Worm (Caenorhabditis elegans) whole organism, L4 larva: Measurements from ENCODE around the gene F08G2.5.

ENCODE experiments used
- F10B5.3 ChIP-seq: sonication (generic microtip); optimal IDR thresholded peaks from 2 replicates; lab custom pipeline; 2016; ENCODE audit warnings: mild to moderate bottlenecking, missing genetic modification characterization, missing compliant biosample characterization
- F49E8.2 ChIP-seq: sonication (generic microtip); optimal IDR thresholded peaks from 2 replicates; lab custom pipeline; 2016; ENCODE audit warnings: missing compliant biosample characterization, mild to moderate bottlenecking, missing genetic modification characterization, borderline replicate concordance
- R02D3.7 ChIP-seq: fragments of 150-350 bp; sonication (generic microtip); optimal IDR thresholded peaks from 3 replicates; lab custom pipeline; 2014; ENCODE audit warnings: missing biosample characterization, missing genetic modification characterization
- Y48G9A.11 ChIP-seq: fragments of 200-800 bp; sonication (Bioruptor generic); IDR thresholded peaks from 2 replicates; pipeline ENCODE4 v1.3.6; 2022; ENCODE audit warnings: missing genetic modification reagents, missing genetic modification characterization, missing compliant biosample characterization
- Y5F2A.4 ChIP-seq: fragments of 200-800 bp; sonication (Bioruptor generic); optimal IDR thresholded peaks from 2 replicates; lab custom pipeline; 2018; ENCODE audit warnings: mild to moderate bottlenecking, missing genetic modification characterization, missing compliant biosample characterization
- Y75B8A.6 ChIP-seq: fragments of 200-800 bp; sonication (Bioruptor generic); IDR thresholded peaks from 2 replicates; pipeline ENCODE4 v1.3.6; 2022; ENCODE audit warnings: missing genetic modification reagents, missing genetic modification characterization, missing compliant biosample characterization
- ZK337.2 ChIP-seq: fragments of 200-800 bp; sonication (Bioruptor generic); IDR thresholded peaks from 2 replicates; pipeline ENCODE4 v1.3.6; 2022; ENCODE audit warnings: missing genetic modification reagents, missing genetic modification characterization, missing compliant biosample characterization
- ceh-20 ChIP-seq: fragments of 200-800 bp; sonication (Bioruptor generic); IDR thresholded peaks from 2 replicates; pipeline ENCODE4 v1.3.6; 2022; ENCODE audit warnings: missing genetic modification reagents, missing genetic modification characterization, missing compliant biosample characterization
- ceh-28 ChIP-seq: fragments of 150-350 bp; optimal IDR thresholded peaks from 2 replicates; lab custom pipeline; 2014; ENCODE audit warnings: missing biosample characterization, missing genetic modification reagents, missing genetic modification characterization
- ceh-44 ChIP-seq: fragments of 200-800 bp; sonication (Bioruptor generic); IDR thresholded peaks from 2 replicates; pipeline ENCODE4 v1.3.6; 2022; ENCODE audit warnings: missing genetic modification reagents, missing genetic modification characterization, missing compliant biosample characterization
- ceh-62 ChIP-seq: sonication (generic microtip); optimal IDR thresholded peaks from 2 replicates; lab custom pipeline; 2017; ENCODE audit warnings: missing biosample characterization, missing genetic modification characterization
- ceh-82 ChIP-seq: sonication (generic microtip); optimal IDR thresholded peaks from 2 replicates; lab custom pipeline; 2017; ENCODE audit warnings: missing biosample characterization, missing genetic modification characterization
- ces-1 ChIP-seq: fragments of 150-350 bp; sonication (generic microtip); optimal IDR thresholded peaks from 4 replicates; lab custom pipeline; 2014; ENCODE audit warnings: missing biosample characterization, missing genetic modification reagents, missing genetic modification characterization
- ctbp-1 ChIP-seq: fragments of 200-800 bp; sonication (Bioruptor generic); IDR thresholded peaks from 2 replicates; pipeline ENCODE4 v1.3.6; 2022; ENCODE audit warnings: missing genetic modification reagents, missing genetic modification characterization, missing compliant biosample characterization
- daf-19 ChIP-seq: fragments of 200-800 bp; sonication (Bioruptor generic); conservative IDR thresholded peaks from 2 replicates; pipeline ENCODE4 v1.3.6; 2022; ENCODE audit warnings: missing genetic modification characterization, missing compliant biosample characterization
- dpl-1 ChIP-seq: fragments of 150-350 bp; optimal IDR thresholded peaks from 2 replicates; lab custom pipeline; 2014; ENCODE audit warnings: missing biosample characterization, missing genetic modification reagents, missing genetic modification characterization
- fkh-10 ChIP-seq: fragments of 150-350 bp; optimal IDR thresholded peaks from 2 replicates; lab custom pipeline; 2014; ENCODE audit warnings: missing biosample characterization, missing genetic modification reagents, missing genetic modification characterization
- fos-1 ChIP-seq: fragments of 150-350 bp; optimal IDR thresholded peaks from 2 replicates; lab custom pipeline; 2014; ENCODE audit warnings: missing biosample characterization, missing genetic modification characterization
- gei-8 ChIP-seq: fragments of 200-800 bp; sonication (Bioruptor generic); optimal IDR thresholded peaks from 2 replicates; lab custom pipeline; 2018; ENCODE audit warnings: mild to moderate bottlenecking, missing genetic modification characterization, missing compliant biosample characterization
- hif-1 ChIP-seq, 2 experiments: sonication (generic microtip); optimal IDR thresholded peaks; 2 replicates each; lab custom pipeline; 2016 to 2017; ENCODE audit warnings: missing compliant biosample characterization in 2 of 2, missing genetic modification characterization in 2 of 2, missing genetic modification reagents in 2 of 2, missing genotype in 2 of 2, mild to moderate bottlenecking in 1 of 2
- hlh-11 ChIP-seq: fragments of 200-800 bp; sonication (Bioruptor generic); optimal IDR thresholded peaks from 2 replicates; lab custom pipeline; 2018; ENCODE audit warnings: mild to moderate bottlenecking, missing genetic modification characterization, missing compliant biosample characterization
- hmg-1.1 ChIP-seq: fragments of 200-800 bp; sonication (Bioruptor generic); IDR thresholded peaks from 2 replicates; pipeline ENCODE4 v1.3.6; 2022; ENCODE audit warnings: missing genetic modification reagents, missing genetic modification characterization, missing compliant biosample characterization
- lin-38 ChIP-seq: fragments of 200-800 bp; sonication (Bioruptor generic); IDR thresholded peaks from 2 replicates; pipeline ENCODE4 v1.3.6; 2022; ENCODE audit warnings: missing genetic modification reagents, missing genetic modification characterization, missing compliant biosample characterization
- lir-3 ChIP-seq: sonication (generic microtip); optimal IDR thresholded peaks from 2 replicates; lab custom pipeline; 2016; ENCODE audit warnings: mild to moderate bottlenecking, missing genetic modification characterization, missing compliant biosample characterization
- lsy-2 ChIP-seq, 2 experiments: fragments of 150-350 bp in 1 of 2; sonication (generic microtip) in 1 of 2; optimal IDR thresholded peaks; 2 replicates each; lab custom pipeline; 2014 to 2017; ENCODE audit warnings: missing biosample characterization in 2 of 2, missing genetic modification characterization in 2 of 2
- mdl-1 ChIP-seq, 2 experiments: fragments of 150-350 bp in 1 of 2; sonication (generic microtip) in 1 of 2; optimal IDR thresholded peaks; 2 replicates each; lab custom pipeline; 2014 to 2017; ENCODE audit warnings: missing biosample characterization in 2 of 2, missing genetic modification characterization in 2 of 2
- mes-2 ChIP-seq: sonication (generic microtip); optimal IDR thresholded peaks from 2 replicates; lab custom pipeline; 2016; ENCODE audit warnings: missing genotype, mild to moderate bottlenecking, missing genetic modification characterization, missing compliant biosample characterization; ENCODE audit not compliant: poor library complexity, severe bottlenecking
- nhr-237 ChIP-seq: sonication (generic microtip); optimal IDR thresholded peaks from 2 replicates; lab custom pipeline; 2017; ENCODE audit warnings: missing biosample characterization, missing genetic modification characterization
- nhr-42 ChIP-seq: fragments of 200-800 bp; sonication (Bioruptor generic); IDR thresholded peaks from 2 replicates; pipeline ENCODE4 v1.3.6; 2022; ENCODE audit warnings: missing genetic modification characterization, missing compliant biosample characterization
- nhr-6 ChIP-seq: fragments of 150-350 bp; optimal IDR thresholded peaks from 2 replicates; lab custom pipeline; 2014; ENCODE audit warnings: missing biosample characterization, missing genetic modification characterization
- pqm-1 ChIP-seq: sonication (generic microtip); optimal IDR thresholded peaks from 2 replicates; lab custom pipeline; 2017; ENCODE audit warnings: missing biosample characterization, missing genetic modification characterization
- saeg-2 ChIP-seq: fragments of 200-800 bp; sonication (Bioruptor generic); IDR thresholded peaks from 2 replicates; pipeline ENCODE4 v1.3.6; 2022; ENCODE audit warnings: missing genetic modification reagents, missing genetic modification characterization, missing compliant biosample characterization
- sdz-12 ChIP-seq: fragments of 200-800 bp; sonication (Bioruptor generic); optimal IDR thresholded peaks from 2 replicates; lab custom pipeline; 2018; ENCODE audit warnings: mild to moderate bottlenecking, missing genetic modification characterization, missing compliant biosample characterization
- unc-62 ChIP-seq, 3 experiments: fragments of 150-350 bp in 1 of 3; sonication (generic microtip); optimal IDR thresholded peaks in 2 of 3; peaks in 1 of 3; 1 replicate in 1 of 3; 2 replicates in 2 of 3; lab custom pipeline; 2014 to 2017; ENCODE audit warnings: missing biosample characterization in 3 of 3, missing genetic modification characterization in 3 of 3, missing genetic modification reagents in 3 of 3, missing genotype in 1 of 3
- zfp-2 ChIP-seq: sonication (generic microtip); optimal IDR thresholded peaks from 2 replicates; lab custom pipeline; 2016; ENCODE audit warnings: mild to moderate bottlenecking, missing genetic modification characterization, missing compliant biosample characterization
- zip-11 ChIP-seq: fragments of 200-800 bp; sonication (Bioruptor generic); IDR thresholded peaks from 2 replicates; pipeline ENCODE4 v1.3.6; 2022; ENCODE audit warnings: missing genetic modification characterization, missing compliant biosample characterization
- ztf-11 ChIP-seq: fragments of 150-350 bp; optimal IDR thresholded peaks from 2 replicates; lab custom pipeline; 2014; ENCODE audit warnings: missing biosample characterization, missing genetic modification characterization
- ztf-7 ChIP-seq: fragments of 150-350 bp; optimal IDR thresholded peaks from 2 replicates; lab custom pipeline; 2014; ENCODE audit warnings: missing biosample characterization, missing genetic modification characterization

F08G2.5 gene

ce11 chrII:13813950-13814349 lies 19.5 kb downstream of the F08G2.5 start (continued):
- TF ChIP-seq ctbp-1 (GFP tag; lab: Robert Waterston, UW) = no peak
- TF ChIP-seq R02D3.7 (tag; lab: Kevin White, UChicago) = no peak
- no peak for TF ChIP-seq ceh-28 (tag; lab: Kevin White, UChicago)
- no peak for TF ChIP-seq lin-38 (GFP tag; lab: Robert Waterston, UW)
- TF ChIP-seq Y5F2A.4 = no peak
- no peak for TF ChIP-seq nhr-237 (tag; lab: Kevin White, UChicago)
- TF ChIP-seq F10B5.3 (tag; lab: Kevin White, UChicago) = no peak
- no peak for TF ChIP-seq sdz-12 (GFP tag; lab: Kevin White, UChicago)
- TF ChIP-seq ztf-11 (tag; lab: Kevin White, UChicago) = no peak
- no peak for TF ChIP-seq Y75B8A.6 (GFP tag; lab: Robert Waterston, UW)
- TF ChIP-seq saeg-2 (GFP tag; lab: Robert Waterston, UW) = no peak

- TF ChIP-seq ztf-11 (tag; lab: Kevin White, UChicago) (no peak), Y75B8A.6 (GFP tag; lab: Robert Waterston, UW) (no peak), daf-19 (no peak), dpl-1 (GFP tag; lab: Kevin White, UChicago) (no peak), lsy-2 (tag; optimal IDR thresholded peaks at IDR 0.05; lab: Kevin White, UChicago) (peak in 1 of 2 experiments; percentile 0), ctbp-1 (GFP tag; lab: Robert Waterston, UW) (peak; percentile 49; the same call in 1 of the 2 replicates), hmg-1.1 (no peak), lir-3 (tag; lab: Kevin White, UChicago) (no peak), mdl-1 (tag; optimal IDR thresholded peaks at IDR 0.05; lab: Kevin White, UChicago) (no peak), ces-1 (GFP tag; lab: Kevin White, UChicago) (peak; percentile 79), ZK337.2 (GFP tag; lab: Robert Waterston, UW) (no peak)
Observed at ce11 chrII:13813413-13813812, 20.0 kb downstream of the F08G2.5 start.

- no peak for TF ChIP-seq ZK337.2 (GFP tag; lab: Robert Waterston, UW)
- TF ChIP-seq fkh-10 (GFP tag; lab: Kevin White, UChicago) = peak; percentile 57
- no peak for TF ChIP-seq ceh-28 (tag; lab: Kevin White, UChicago)
- TF ChIP-seq nhr-6 (tag; lab: Kevin White, UChicago) = no peak
- no peak for TF ChIP-seq hmg-1.1
Observed at ce11 chrII:13812335-13812734, 21.1 kb downstream of the F08G2.5 start.

- TF ChIP-seq Y48G9A.11 (GFP tag; lab: Robert Waterston, UW) (no peak), ztf-7 (no peak), fos-1 (tag; lab: Kevin White, UChicago) (no peak), nhr-237 (tag; lab: Kevin White, UChicago) (no peak)
Observed at ce11 chrII:13806269-13806668, 27.2 kb downstream of the F08G2.5 start.

- no peak for TF ChIP-seq nhr-42 (GFP tag; lab: Robert Waterston, UW)
- no peak for TF ChIP-seq fos-1 (tag; lab: Kevin White, UChicago)
- TF ChIP-seq hlh-11 (tag; lab: Kevin White, UChicago) = no peak
- TF ChIP-seq zip-11 (GFP tag; lab: Robert Waterston, UW) = no peak
- TF ChIP-seq ceh-44 = no peak
- no peak for TF ChIP-seq unc-62 (GFP tag; optimal IDR thresholded peaks at IDR 0.05 in 1 of 2; lab: Kevin White, UChicago)
- TF ChIP-seq unc-62 (tag; optimal IDR thresholded peaks at IDR 0.05; lab: Kevin White, UChicago) = no peak
- no peak for TF ChIP-seq F49E8.2 (tag; lab: Kevin White, UChicago)
- no peak for TF ChIP-seq zfp-2 (tag; lab: Kevin White, UChicago)
- TF ChIP-seq mes-2 (tag; lab: Kevin White, UChicago) = no peak
- TF ChIP-seq gei-8 = no peak
- TF ChIP-seq ceh-82 (tag; lab: Kevin White, UChicago) = no peak
- TF ChIP-seq ceh-20 (GFP tag; lab: Robert Waterston, UW) = no peak
- TF ChIP-seq ceh-62 (tag; lab: Kevin White, UChicago) = no peak
- TF ChIP-seq hif-1 (tag; optimal IDR thresholded peaks at IDR 0.05; lab: Kevin White, UChicago) = no peak
- no peak for TF ChIP-seq hmg-1.1
- no peak for TF ChIP-seq pqm-1 (tag; lab: Kevin White, UChicago)
Observed at ce11 chrII:13796312-13796711, 37.1 kb downstream of the F08G2.5 start.
